Fruit fly (Drosophila melanogaster) whole organism, embryonic: Measurements from ENCODE around the gene CG15641.

ENCODE experiments used
- Bgb ChIP-seq: fragments of 200-800 bp; sonication (Bioruptor generic); IDR thresholded peaks from 2 replicates; pipeline ENCODE4 v1.3.6; 2022; ENCODE audit warnings: missing biosample characterization, missing genetic modification characterization; ENCODE audit not compliant: partially characterized antibody
- BtbVII ChIP-seq: fragments of 200-800 bp; sonication (Bioruptor generic); optimal IDR thresholded peaks from 3 replicates; lab custom pipeline; 2017; ENCODE audit warnings: missing biosample characterization, mild to moderate bottlenecking, missing genetic modification characterization
- CG10147 ChIP-seq: fragments of 200-800 bp; sonication (Bioruptor generic); optimal IDR thresholded peaks from 2 replicates; lab custom pipeline; 2019; ENCODE audit warnings: missing biosample characterization, mild to moderate bottlenecking, missing genetic modification characterization, moderate library complexity
- CG1024 ChIP-seq: fragments of 200-800 bp; sonication (Bioruptor generic); IDR thresholded peaks from 2 replicates; pipeline ENCODE4 v1.3.6; 2022; ENCODE audit warnings: missing biosample characterization, missing genetic modification characterization
- CG10274 ChIP-seq: fragments of 200-800 bp; sonication (Bioruptor generic); optimal IDR thresholded peaks from 3 replicates; lab custom pipeline; 2017; ENCODE audit warnings: missing biosample characterization, mild to moderate bottlenecking, missing genetic modification characterization
- CG10462 ChIP-seq: fragments of 200-800 bp; sonication (Bioruptor generic); optimal IDR thresholded peaks from 2 replicates; lab custom pipeline; 2016; ENCODE audit warnings: missing biosample characterization, missing genetic modification characterization
- CG10654 ChIP-seq: fragments of 200-800 bp; sonication (Bioruptor generic); optimal IDR thresholded peaks from 2 replicates; lab custom pipeline; 2016; ENCODE audit warnings: missing biosample characterization, missing genetic modification characterization
- CG11723 ChIP-seq: fragments of 200-800 bp; sonication (Bioruptor generic); optimal IDR thresholded peaks from 2 replicates; lab custom pipeline; 2017; ENCODE audit warnings: missing biosample characterization, mild to moderate bottlenecking, missing genetic modification characterization
- CG12659 ChIP-seq: fragments of 200-800 bp; sonication (Bioruptor generic); optimal IDR thresholded peaks from 3 replicates; lab custom pipeline; 2017; ENCODE audit warnings: mild to moderate bottlenecking, missing biosample characterization, missing genetic modification reagents, missing genetic modification characterization
- CG12769 ChIP-seq: fragments of 200-800 bp; sonication (Bioruptor generic); optimal IDR thresholded peaks from 2 replicates; lab custom pipeline; 2019; ENCODE audit warnings: missing biosample characterization, mild to moderate bottlenecking, missing genetic modification characterization, moderate library complexity
- CG15696 ChIP-seq: fragments of 200-800 bp; sonication (Bioruptor generic); optimal IDR thresholded peaks from 2 replicates; lab custom pipeline; 2019; ENCODE audit warnings: missing biosample characterization, mild to moderate bottlenecking, missing genetic modification characterization, moderate library complexity
- CG1603 ChIP-seq: fragments of 200-800 bp; sonication (Bioruptor generic); optimal IDR thresholded peaks from 2 replicates; lab custom pipeline; 2019; ENCODE audit warnings: missing biosample characterization, mild to moderate bottlenecking, missing genetic modification characterization, moderate library complexity
- CG16815 ChIP-seq: fragments of 200-800 bp; sonication (Bioruptor generic); optimal IDR thresholded peaks from 3 replicates; lab custom pipeline; 2017; ENCODE audit warnings: missing biosample characterization, mild to moderate bottlenecking, missing genetic modification characterization
- CG17385 ChIP-seq: fragments of 200-800 bp; sonication (Bioruptor generic); optimal IDR thresholded peaks from 3 replicates; lab custom pipeline; 2018; ENCODE audit warnings: missing biosample characterization, mild to moderate bottlenecking, missing genetic modification characterization
- CG18262 ChIP-seq: fragments of 200-800 bp; optimal IDR thresholded peaks from 3 replicates; lab custom pipeline; 2019; ENCODE audit warnings: missing biosample characterization, mild to moderate bottlenecking, missing genetic modification characterization, moderate library complexity
- CG18764 ChIP-seq: fragments of 200-800 bp; sonication (Bioruptor generic); optimal IDR thresholded peaks from 3 replicates; lab custom pipeline; 2016; ENCODE audit warnings: missing biosample characterization, missing genetic modification characterization
- CG31224 ChIP-seq: fragments of 200-800 bp; sonication (Bioruptor generic); IDR thresholded peaks from 2 replicates; pipeline ENCODE4 v1.3.6; 2022; ENCODE audit warnings: missing biosample characterization, missing genetic modification characterization
- CG32532 ChIP-seq: fragments of 200-800 bp; sonication (Bioruptor generic); IDR thresholded peaks from 2 replicates; pipeline ENCODE4 v1.3.6; 2022; ENCODE audit warnings: missing biosample characterization, missing genetic modification characterization
- CG3407 ChIP-seq: fragments of 200-800 bp; sonication (Bioruptor generic); optimal IDR thresholded peaks from 2 replicates; lab custom pipeline; 2018; ENCODE audit warnings: missing biosample characterization, mild to moderate bottlenecking, missing genetic modification characterization
- CG34376 ChIP-seq: fragments of 200-800 bp; sonication (Bioruptor generic); optimal IDR thresholded peaks from 2 replicates; lab custom pipeline; 2018; ENCODE audit warnings: missing biosample characterization, mild to moderate bottlenecking, missing genetic modification characterization
- CG4617 ChIP-seq: fragments of 200-800 bp; sonication (Bioruptor generic); optimal IDR thresholded peaks from 3 replicates; lab custom pipeline; 2016; ENCODE audit warnings: missing biosample characterization, missing genetic modification characterization, borderline replicate concordance
- CG4730 ChIP-seq: fragments of 200-800 bp; sonication (Bioruptor generic); IDR thresholded peaks from 2 replicates; pipeline ENCODE4 v1.3.6; 2022; ENCODE audit warnings: missing biosample characterization, missing genetic modification characterization
- CG6254 ChIP-seq: fragments of 200-800 bp; sonication (Bioruptor generic); optimal IDR thresholded peaks from 3 replicates; lab custom pipeline; 2017; ENCODE audit warnings: mild to moderate bottlenecking, missing biosample characterization, missing genetic modification reagents, missing genetic modification characterization
- CG6272 ChIP-seq: fragments of 200-800 bp; sonication (Bioruptor generic); IDR thresholded peaks from 2 replicates; pipeline ENCODE4 v1.3.6; 2022; ENCODE audit warnings: missing biosample characterization, missing genetic modification characterization
- CG9215 ChIP-seq: fragments of 200-800 bp; sonication (Bioruptor generic); IDR thresholded peaks from 2 replicates; pipeline ENCODE4 v1.3.6; 2022; ENCODE audit warnings: missing biosample characterization, missing genetic modification characterization
- CG9609 ChIP-seq: fragments of 200-800 bp; sonication (Bioruptor generic); optimal IDR thresholded peaks from 3 replicates; lab custom pipeline; 2016; ENCODE audit warnings: missing biosample characterization, missing genetic modification characterization
- CkIIα-i1 ChIP-seq: fragments of 200-800 bp; sonication (Bioruptor generic); IDR thresholded peaks from 2 replicates; pipeline ENCODE4 v1.3.6; 2022; ENCODE audit warnings: missing biosample characterization, missing genetic modification characterization
- D19B ChIP-seq: fragments of 200-800 bp; sonication (Bioruptor generic); optimal IDR thresholded peaks from 2 replicates; lab custom pipeline; 2017; ENCODE audit warnings: missing biosample characterization, mild to moderate bottlenecking, missing genetic modification characterization
- HLHmδ ChIP-seq: fragments of 200-800 bp; sonication (Bioruptor generic); optimal IDR thresholded peaks from 2 replicates; lab custom pipeline; 2018; ENCODE audit warnings: missing biosample characterization, mild to moderate bottlenecking, missing genetic modification characterization, moderate library complexity
- HmgZ ChIP-seq: fragments of 200-800 bp; sonication (Bioruptor generic); optimal IDR thresholded peaks from 2 replicates; lab custom pipeline; 2018; ENCODE audit warnings: missing biosample characterization, mild to moderate bottlenecking, missing genetic modification characterization
- Ptx1 ChIP-seq: fragments of 200-800 bp; sonication (Bioruptor generic); IDR thresholded peaks from 2 replicates; pipeline ENCODE4 v1.3.6; 2022; ENCODE audit warnings: missing biosample characterization, missing genetic modification characterization
- Ssrp ChIP-seq: fragments of 200-800 bp; sonication (Bioruptor generic); optimal IDR thresholded peaks from 2 replicates; lab custom pipeline; 2018; ENCODE audit warnings: missing biosample characterization, mild to moderate bottlenecking, missing genetic modification characterization, moderate library complexity
- cato ChIP-seq: fragments of 200-800 bp; sonication (Bioruptor generic); optimal IDR thresholded peaks from 2 replicates; lab custom pipeline; 2016; ENCODE audit warnings: missing biosample characterization, missing genetic modification characterization, borderline replicate concordance
- chm ChIP-seq: fragments of 200-800 bp; sonication (Bioruptor generic); IDR thresholded peaks from 2 replicates; pipeline ENCODE4 v1.3.6; 2022; ENCODE audit warnings: missing biosample characterization, missing genetic modification characterization
- crol ChIP-seq: fragments of 200-800 bp; sonication (Bioruptor generic); IDR thresholded peaks from 2 replicates; pipeline ENCODE4 v1.3.6; 2022; ENCODE audit warnings: missing biosample characterization, missing genetic modification characterization
- da ChIP-seq: fragments of 200-800 bp; sonication (Bioruptor generic); optimal IDR thresholded peaks from 2 replicates; lab custom pipeline; 2016; ENCODE audit warnings: missing biosample characterization, missing genetic modification characterization
- dpn ChIP-seq, 2 experiments: fragments of 200-800 bp; sonication (Bioruptor generic); optimal IDR thresholded peaks; 3 replicates each; lab custom pipeline; 2016; ENCODE audit warnings: missing biosample characterization in 2 of 2, missing genetic modification characterization in 2 of 2
- exex ChIP-seq: fragments of 200-800 bp; sonication (Bioruptor generic); optimal IDR thresholded peaks from 4 replicates; lab custom pipeline; 2018; ENCODE audit warnings: missing biosample characterization, mild to moderate bottlenecking, missing genetic modification characterization, moderate library complexity
- fd3F ChIP-seq: fragments of 200-800 bp; sonication (Bioruptor generic); optimal IDR thresholded peaks from 2 replicates; lab custom pipeline; 2018; ENCODE audit warnings: missing biosample characterization, mild to moderate bottlenecking, missing genetic modification characterization, moderate library complexity
- fu2 ChIP-seq: fragments of 200-800 bp; sonication (Bioruptor generic); optimal IDR thresholded peaks from 2 replicates; lab custom pipeline; 2016; ENCODE audit warnings: missing biosample characterization, missing genetic modification characterization
- insv ChIP-seq, 2 experiments: fragments of 200-800 bp; sonication (Bioruptor generic); optimal IDR thresholded peaks; 3 replicates each; lab custom pipeline; 2016 to 2018; ENCODE audit warnings: missing biosample characterization in 2 of 2, missing genetic modification characterization in 2 of 2
- klu ChIP-seq: fragments of 200-800 bp; sonication (Bioruptor generic); IDR thresholded peaks from 2 replicates; pipeline ENCODE4 v1.3.6; 2022; ENCODE audit warnings: missing biosample characterization, missing genetic modification characterization
- mam ChIP-seq: fragments of 200-800 bp; sonication (Bioruptor generic); optimal IDR thresholded peaks from 3 replicates; lab custom pipeline; 2016; ENCODE audit warnings: missing biosample characterization, missing genetic modification characterization
- peb ChIP-seq: fragments of 200-800 bp; sonication (Bioruptor generic); IDR thresholded peaks from 2 replicates; pipeline ENCODE4 v1.3.6; 2022; ENCODE audit warnings: missing biosample characterization, missing genetic modification characterization
- prd ChIP-seq, 3 experiments: fragments of >200 bp in 2 of 3; fragments of 200-800 bp in 1 of 3; sonication (Bioruptor generic) in 1 of 3; optimal IDR thresholded peaks in 2 of 3; IDR thresholded peaks in 1 of 3; 2 replicates in 2 of 3; 3 replicates in 1 of 3; pipeline versions ENCODE4 v1.3.6 to Lab custom; 2017 to 2022; ENCODE audit warnings: missing biosample characterization in 1 of 3, missing genetic modification characterization in 1 of 3
- pros ChIP-seq: fragments of 200-800 bp; sonication (Bioruptor generic); optimal IDR thresholded peaks from 3 replicates; lab custom pipeline; 2019; ENCODE audit warnings: missing biosample characterization, mild to moderate bottlenecking, missing genetic modification characterization, moderate library complexity
- pzg ChIP-seq: fragments of 200-800 bp; sonication (Bioruptor generic); optimal IDR thresholded peaks from 3 replicates; lab custom pipeline; 2018; ENCODE audit warnings: missing biosample characterization, mild to moderate bottlenecking, missing genetic modification characterization, moderate library complexity
- ranshi ChIP-seq: fragments of 200-800 bp; sonication (Bioruptor generic); IDR thresholded peaks from 2 replicates; pipeline ENCODE4 v1.3.6; 2022; ENCODE audit warnings: missing biosample characterization, missing genetic modification characterization
- seq ChIP-seq: fragments of 200-800 bp; sonication (Bioruptor generic); IDR thresholded peaks from 2 replicates; pipeline ENCODE4 v1.3.6; 2022; ENCODE audit warnings: missing biosample characterization, missing genetic modification characterization
- sim ChIP-seq: fragments of 200-800 bp; sonication (Bioruptor generic); IDR thresholded peaks from 2 replicates; pipeline ENCODE4 v1.3.6; 2022; ENCODE audit warnings: missing biosample characterization, missing genetic modification characterization
- tup ChIP-seq: fragments of 200-800 bp; sonication (Bioruptor generic); optimal IDR thresholded peaks from 2 replicates; lab custom pipeline; 2016; ENCODE audit warnings: missing biosample characterization, mild to moderate bottlenecking, missing genetic modification characterization, moderate library complexity

The CG15641 gene

DNA sequence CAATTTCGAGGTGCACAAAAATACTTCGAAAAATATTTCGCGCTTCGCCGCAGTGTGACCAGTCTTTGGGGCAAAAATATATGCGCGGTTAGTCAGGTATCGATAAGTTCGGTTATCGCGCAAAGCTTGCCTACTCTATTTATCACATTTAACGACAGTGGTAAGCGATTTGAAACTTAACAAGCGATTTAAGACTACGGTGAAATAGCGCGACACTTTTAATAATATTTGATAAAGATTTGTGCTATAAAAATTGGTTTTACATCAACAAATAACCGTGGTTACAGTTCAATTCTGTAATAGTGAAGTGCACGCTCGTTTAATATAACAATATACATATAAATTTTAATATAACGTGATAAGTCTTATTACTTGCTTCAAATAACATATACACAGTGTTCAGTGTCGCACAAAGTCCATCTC lies 7.7 kb downstream of the CG15641 start, which contains the start of gene mh (continued):
- TF ChIP-seq CG18764 (GFP tag; lab: Kevin White, UChicago): no peak
- no peak for TF ChIP-seq exex (tag; lab: Kevin White, UChicago)
- TF ChIP-seq CG10274 (GFP tag; lab: Kevin White, UChicago): no peak
- TF ChIP-seq HmgZ (tag; lab: Kevin White, UChicago): no peak
- TF ChIP-seq D19B (GFP tag; lab: Kevin White, UChicago): no peak
- TF ChIP-seq seq (GFP tag; lab: Robert Waterston, UW): no peak
- no peak for TF ChIP-seq crol
- TF ChIP-seq CG18262 (tag; lab: Kevin White, UChicago): no peak
- no peak for TF ChIP-seq pros (GFP tag; lab: Kevin White, UChicago)
- TF ChIP-seq fu2: no peak
- no peak for TF ChIP-seq CG3407 (GFP tag; lab: Kevin White, UChicago)
- no peak for TF ChIP-seq ranshi (GFP tag; lab: Robert Waterston, UW)
- no peak for TF ChIP-seq CG11723 (GFP tag; lab: Kevin White, UChicago)
- no peak for TF ChIP-seq da (GFP tag; lab: Kevin White, UChicago)
- no peak for TF ChIP-seq CG6272
- no peak for TF ChIP-seq CG16815 (GFP tag; lab: Kevin White, UChicago)
- TF ChIP-seq insv (GFP tag; optimal IDR thresholded peaks at IDR 0.05; lab: Kevin White, UChicago): no peak
- no peak for TF ChIP-seq sim
- TF ChIP-seq chm: no peak
- TF ChIP-seq fd3F (GFP tag; lab: Kevin White, UChicago): peak; percentile 32
- peak; percentile 33; the same call in 1 of the 2 replicates for TF ChIP-seq CG9215 (GFP tag; lab: Robert Waterston, UW)
- no peak for TF ChIP-seq Ssrp
- TF ChIP-seq CkIIα-i1 (GFP tag; lab: Robert Waterston, UW): no peak
- TF ChIP-seq CG31224: no peak
- TF ChIP-seq CG10462 (GFP tag; lab: Kevin White, UChicago): no peak
- TF ChIP-seq CG15696 (tag; lab: Kevin White, UChicago): no peak
- TF ChIP-seq mam (GFP tag; lab: Kevin White, UChicago): peak; percentile 10
- no peak for TF ChIP-seq CG12769 (tag; lab: Kevin White, UChicago)
- TF ChIP-seq peb (GFP tag; lab: Robert Waterston, UW): no peak
- TF ChIP-seq CG9609 (GFP tag; lab: Kevin White, UChicago): no peak
- TF ChIP-seq CG10654 (GFP tag; lab: Kevin White, UChicago): no peak
- no peak for TF ChIP-seq CG34376 (GFP tag; lab: Kevin White, UChicago)
- no peak for TF ChIP-seq CG4730 (GFP tag; lab: Robert Waterston, UW)
- TF ChIP-seq CG4617 (GFP tag; lab: Kevin White, UChicago): no peak
- TF ChIP-seq CG6254: no peak
- TF ChIP-seq CG12659 (GFP tag; lab: Kevin White, UChicago): peak; percentile 50
- no peak for TF ChIP-seq prd (optimal IDR thresholded peaks at IDR 0.05; lab: Kevin White, UChicago)
- TF ChIP-seq prd (GFP tag; IDR thresholded peaks at IDR 0.05; lab: Robert Waterston, UW): 0 out of 3 replicates have a peak, but pooled peaks have one; percentile 31
- TF ChIP-seq dpn (GFP tag; optimal IDR thresholded peaks at IDR 0.05; lab: Kevin White, UChicago): peak in 1 of 2 experiments; percentile 49
- peak; percentile 19 for TF ChIP-seq CG17385 (GFP tag; lab: Kevin White, UChicago)
- peak; percentile 68 for TF ChIP-seq pzg
- TF ChIP-seq klu (GFP tag; lab: Robert Waterston, UW): no peak
- TF ChIP-seq CG1603 (tag; lab: Kevin White, UChicago): no peak
- no peak for TF ChIP-seq CG10147 (GFP tag; lab: Kevin White, UChicago)
- no peak for TF ChIP-seq CG32532 (GFP tag; lab: Robert Waterston, UW)
- no peak for TF ChIP-seq CG1024
- no peak for TF ChIP-seq HLHmδ (GFP tag; lab: Kevin White, UChicago)
- TF ChIP-seq tup (GFP tag; lab: Kevin White, UChicago): no peak
- no peak for TF ChIP-seq cato
- peak; percentile 60 for TF ChIP-seq Bgb (GFP tag; lab: Robert Waterston, UW)
- no peak for TF ChIP-seq Ptx1 (GFP tag; lab: Robert Waterston, UW)
- TF ChIP-seq BtbVII (GFP tag; lab: Kevin White, UChicago): no peak
